Worm (Caenorhabditis elegans): ENCODE measurements around the gene T04G9.4.

- TF ChIP-seq snpc-4 (GFP tag; optimal IDR thresholded peaks at IDR 0.05) (no peak), snpc-4 (tag; optimal IDR thresholded peaks at IDR 0.05) (no peak), ama-1 (optimal IDR thresholded peaks at IDR 0.05) (no peak), ama-1 (GFP tag; optimal IDR thresholded peaks at IDR 0.05) (no peak), F49E8.2 (tag; optimal IDR thresholded peaks at IDR 0.05; ENCODE audit: insufficient read depth) (no peak), ets-4 (GFP tag; optimal IDR thresholded peaks at IDR 0.05) (no peak), mes-4 (tag; optimal IDR thresholded peaks at IDR 0.05) (no peak)
Measured at ce11 chrX:748319-748718, 24.0 kb upstream of the T04G9.4 start.
